Fruit fly (Drosophila melanogaster): ENCODE measurements around the gene Ddc.

- TF ChIP-seq CG8478 (optimal IDR thresholded peaks at IDR 0.05) (no peak), CTCF (optimal IDR thresholded peaks at IDR 0.05) (no peak)
These were observed 14.2 kb upstream of the Ddc start for dm6 chr2L:19134366-19134689.
